Fruit fly (Drosophila melanogaster) whole organism, larva: ENCODE data around the gene mtgo.
A peak's percentile ranks its signal among the peaks of the same experiment; 100 is the strongest.

Experiments
- noc ChIP-seq: fragments of 200-800 bp; sonication (Bioruptor generic); optimal IDR thresholded peaks from 3 replicates; lab custom pipeline; 2019; ENCODE audit warnings: missing biosample characterization, mild to moderate bottlenecking, missing genetic modification characterization, moderate library complexity

The mtgo gene

dm6 chr2L:16588691-16589102 is 43.9 kb downstream of the mtgo start:
- TF ChIP-seq noc (tag; lab: Kevin White, UChicago) = no peak

DNA sequence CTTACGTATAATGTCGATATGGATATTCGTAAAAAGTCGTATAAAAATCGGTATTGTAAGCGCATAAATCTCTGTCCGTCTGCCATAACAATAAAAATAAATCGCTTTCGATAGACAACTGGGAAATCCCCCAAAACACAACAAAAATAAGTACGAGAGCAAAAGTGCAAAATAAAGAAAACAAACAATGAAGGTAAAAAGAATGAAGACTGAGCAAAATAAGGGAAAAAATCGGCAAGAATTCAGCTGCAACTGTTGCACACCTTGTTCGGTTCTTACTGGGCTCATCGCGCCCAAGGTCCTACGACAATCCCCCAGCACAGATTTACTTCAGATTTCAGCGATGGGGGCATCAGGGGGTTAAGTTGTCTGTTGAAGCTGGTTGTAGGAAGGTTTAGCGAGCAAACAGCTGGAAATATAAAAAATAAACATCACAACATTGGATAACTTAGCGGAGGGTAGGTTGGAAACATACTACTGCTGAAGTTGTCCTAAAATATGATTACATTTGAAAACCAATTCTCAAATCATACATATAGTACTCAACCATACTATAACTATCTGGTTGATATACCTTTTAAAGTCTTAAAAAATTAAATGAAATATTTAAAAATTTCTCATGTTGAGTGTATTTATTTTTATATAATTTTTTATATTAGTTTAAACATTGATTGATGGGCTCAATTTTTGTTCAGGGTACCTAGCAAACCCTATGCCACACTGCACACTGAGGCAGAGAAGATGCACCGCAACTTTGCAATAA is 45.7 kb downstream of the mtgo start:
- TF ChIP-seq noc (tag; lab: Kevin White, UChicago) = no peak

dm6 chr2L:16591480-16591879 is 46.7 kb downstream of the mtgo start:
- TF ChIP-seq noc (tag; lab: Kevin White, UChicago) = no peak

DNA sequence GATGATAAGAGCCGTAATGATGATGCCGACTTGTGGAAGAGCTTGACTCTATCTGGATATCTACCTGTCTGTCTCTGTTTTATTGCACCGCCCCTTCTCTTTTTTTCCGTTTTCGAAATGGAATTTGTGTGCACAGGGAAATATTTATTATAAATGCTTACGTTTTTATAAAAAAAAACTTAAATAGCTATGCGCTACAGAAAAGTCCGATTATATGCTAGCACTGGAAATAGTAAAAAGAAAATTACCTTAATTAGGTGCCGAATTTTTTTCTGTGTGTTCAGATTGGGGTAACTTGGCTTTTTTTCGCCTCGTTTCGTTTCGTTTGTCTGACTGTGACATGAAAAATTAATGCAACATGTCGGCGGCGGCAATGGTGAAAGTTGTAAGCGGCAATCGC is 47.1 kb downstream of the mtgo start:
- TF ChIP-seq noc (tag; lab: Kevin White, UChicago) = no peak

DNA sequence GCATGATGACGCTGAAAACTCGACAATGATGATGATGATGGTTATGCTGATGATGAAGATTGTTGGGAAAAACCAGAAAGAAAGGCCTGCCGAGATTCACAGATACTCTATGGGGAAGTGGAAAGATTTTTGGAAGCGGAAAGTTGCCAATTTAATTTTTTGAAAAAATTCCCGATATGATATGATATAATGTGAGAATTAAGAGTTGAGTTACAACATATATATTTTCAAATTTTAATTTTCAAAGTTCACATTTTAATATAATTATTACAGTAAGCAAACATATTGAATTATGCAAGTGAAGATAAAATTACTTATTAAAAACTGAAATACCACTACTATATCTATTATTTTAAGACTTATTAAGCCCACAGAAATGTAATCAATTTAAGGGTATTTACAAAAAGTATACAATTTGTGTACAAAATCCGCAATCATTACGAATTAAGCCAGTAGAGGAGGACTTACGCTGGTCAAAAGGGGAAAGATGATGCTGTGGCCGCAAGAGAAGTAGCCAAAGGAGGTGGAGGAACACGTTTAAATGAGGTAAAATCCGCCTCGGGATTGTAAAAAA is 49.2 kb downstream of the mtgo start:
- TF ChIP-seq noc (tag; lab: Kevin White, UChicago) = no peak

DNA sequence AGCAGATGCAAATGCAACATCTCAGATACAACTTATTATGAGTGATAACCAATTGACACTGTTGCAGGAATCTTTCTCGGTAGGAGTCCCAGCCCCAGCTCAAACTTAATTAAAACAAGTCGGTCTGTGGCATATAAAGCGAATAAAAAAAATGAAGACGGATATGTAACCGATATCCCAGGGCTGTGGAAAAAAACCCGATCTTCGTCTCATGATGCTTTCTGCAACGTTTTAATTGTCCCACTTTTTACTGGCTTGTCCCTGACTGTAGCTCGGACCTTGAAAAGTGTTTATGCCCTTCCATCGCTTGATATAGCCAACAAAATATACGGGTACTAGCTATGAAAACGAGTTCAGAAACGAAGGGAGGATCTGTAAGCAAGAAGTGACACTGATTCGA is 49.8 kb downstream of the mtgo start:
- TF ChIP-seq noc (tag; lab: Kevin White, UChicago) = no peak

dm6 chr2L:16595938-16596337 is 51.1 kb downstream of the mtgo start:
- no peak for TF ChIP-seq noc (tag; lab: Kevin White, UChicago)

DNA sequence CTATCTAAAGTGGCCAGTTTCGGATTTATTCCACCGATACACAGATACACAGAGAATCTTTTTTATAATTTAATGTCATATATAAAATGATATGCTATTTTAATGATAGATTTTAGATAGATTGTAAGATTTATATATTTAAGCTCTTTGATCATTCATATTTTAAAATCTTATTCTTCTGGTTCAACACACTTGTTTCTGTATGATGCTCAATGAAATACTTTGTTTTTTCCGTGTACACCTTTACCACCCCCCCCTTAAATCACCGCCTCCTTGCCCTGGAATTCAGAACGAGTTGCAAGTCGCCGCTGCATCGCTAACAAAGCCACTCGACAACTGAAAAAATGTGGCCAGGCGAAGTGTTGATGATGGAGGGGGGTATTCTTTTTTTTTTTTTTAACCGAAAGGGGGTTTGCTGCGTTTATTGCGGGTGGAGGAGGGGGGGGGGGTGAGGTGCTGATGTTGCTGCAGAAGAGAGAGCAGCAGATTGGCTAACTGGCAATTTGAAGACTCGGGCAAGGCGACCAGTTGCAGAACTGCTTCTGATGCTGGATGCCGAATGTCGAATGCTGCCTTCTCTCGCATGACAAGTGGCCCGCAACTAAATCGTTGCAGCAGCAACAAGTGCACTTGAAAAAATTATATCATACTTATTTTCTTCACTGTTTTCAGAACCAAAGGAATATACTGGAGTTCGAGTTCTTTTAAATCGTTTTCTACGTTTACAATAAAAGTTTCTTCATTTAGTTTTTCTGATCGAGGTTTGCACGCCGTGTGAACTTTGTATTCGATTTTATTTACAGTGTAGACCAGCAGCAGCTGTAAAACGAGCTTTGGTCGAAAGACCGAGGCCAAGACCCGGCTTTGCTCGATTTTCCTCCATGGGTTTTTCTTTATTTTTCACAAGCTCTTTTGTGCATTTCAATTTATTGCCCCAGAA is 53.3 kb downstream of the mtgo start:
- no peak for TF ChIP-seq noc (tag; lab: Kevin White, UChicago)

DNA sequence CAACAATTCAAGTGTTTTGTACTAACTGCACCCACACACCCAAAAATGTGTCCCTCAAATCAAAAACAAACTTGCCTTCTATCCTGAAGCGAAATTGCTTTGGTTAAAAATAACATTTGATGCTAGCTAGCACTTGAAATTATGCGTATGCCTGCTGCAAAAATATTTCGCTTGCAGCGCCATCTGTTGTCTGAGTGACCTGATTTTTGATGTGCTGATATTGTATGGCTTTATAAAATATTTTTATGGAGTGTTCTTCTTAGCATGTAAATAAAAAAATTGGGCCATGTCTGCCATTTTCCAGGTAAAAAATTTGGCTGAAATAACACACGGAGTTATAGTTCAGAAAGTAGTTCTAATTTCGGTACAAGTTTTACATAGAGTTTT is 53.9 kb downstream of the mtgo start:
- TF ChIP-seq noc (tag; lab: Kevin White, UChicago) = no peak

- peak; percentile 13 for TF ChIP-seq noc (tag; lab: Kevin White, UChicago)
Measured at dm6 chr2L:16601515-16602026, 56.8 kb downstream of the mtgo start.

DNA sequence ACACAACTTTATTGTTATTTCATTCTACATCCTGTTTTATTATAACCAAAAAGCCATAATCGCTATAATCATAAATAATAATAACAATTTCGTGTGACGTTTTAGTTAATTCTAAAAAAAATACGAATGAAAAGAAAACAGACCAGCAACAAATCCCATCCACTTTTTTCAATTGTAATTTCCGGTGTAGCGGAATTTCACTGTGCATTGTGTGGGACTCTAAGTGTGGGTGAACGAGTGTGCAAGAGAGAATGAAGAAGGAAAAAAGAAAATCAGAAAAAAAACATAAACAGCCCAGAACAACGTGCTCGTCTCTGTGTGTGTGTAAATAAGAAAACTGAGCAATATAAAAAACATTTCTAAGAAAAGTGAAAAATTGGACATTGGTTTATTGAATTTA is 57.5 kb downstream of the mtgo start:
- no peak for TF ChIP-seq noc (tag; lab: Kevin White, UChicago)

dm6 chr2L:16605032-16605872 is 60.4 kb downstream of the mtgo start, which contains the start of gene CG31815:
CG31815 (plus strand) TSS chr2L:16605822.
- TF ChIP-seq noc (tag; lab: Kevin White, UChicago) = no peak

dm6 chr2L:16607070-16607469 is 62.3 kb downstream of the mtgo start, which contains the start of gene CG4631:
CG4631 (plus strand) TSS chr2L:16607370.
- TF ChIP-seq noc (tag; lab: Kevin White, UChicago) = no peak

- TF ChIP-seq noc (tag; lab: Kevin White, UChicago) = no peak
Measured at dm6 chr2L:16616282-16616681, 71.5 kb downstream of the mtgo start.

- TF ChIP-seq noc (tag; lab: Kevin White, UChicago) = no peak
Measured at dm6 chr2L:16618929-16619328, 74.1 kb downstream of the mtgo start.
